Worm (Caenorhabditis elegans): Measurements from ENCODE around the gene spv-1.
A peak's percentile ranks its signal among the peaks of the same experiment; 100 is the strongest.

DNA sequence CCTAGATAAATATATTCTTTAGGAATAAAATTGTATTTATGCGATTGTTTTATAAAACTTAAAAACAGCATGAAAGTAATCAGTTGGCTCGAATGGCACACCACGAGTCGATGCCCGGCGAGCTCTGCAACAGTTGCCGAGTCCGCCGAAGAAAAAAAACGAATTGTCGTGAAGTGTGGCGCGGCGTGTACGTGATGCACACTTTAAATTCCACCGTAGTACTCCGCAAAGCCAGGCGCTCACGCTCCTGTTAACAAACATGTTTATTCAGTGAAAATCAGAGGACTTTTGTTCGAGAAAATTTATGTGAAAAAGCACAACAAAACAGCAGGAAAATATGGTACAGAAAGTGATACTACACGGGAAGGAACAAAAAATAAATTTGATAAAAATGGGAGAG, 57.9 kb downstream of the spv-1 start:
- TF ChIP-seq ref-1 (GFP tag; conservative IDR thresholded peaks at IDR 0.05) (no peak), T22C8.4 (GFP tag; IDR thresholded peaks at IDR 0.05) (no peak), med-1 (GFP tag; optimal IDR thresholded peaks at IDR 0.05; ENCODE audit: insufficient read depth) (no peak), flt-1 (GFP tag; IDR thresholded peaks at IDR 0.05) (0 out of 2 replicates have a peak, but pooled peaks have one; percentile 20)
